Fruit fly (Drosophila melanogaster) whole organism, embryonic: ENCODE results near the gene CG13074.
A peak's percentile ranks its signal among the peaks of the same experiment; 100 is the strongest.

Experiments
- Bdp1 ChIP-seq: fragments of 200-800 bp; sonication (Bioruptor generic); optimal IDR thresholded peaks from 3 replicates; lab custom pipeline; 2016; ENCODE audit warnings: missing biosample characterization, missing genetic modification characterization
- Blimp-1 ChIP-seq: fragments of 200-800 bp; sonication (Bioruptor generic); optimal IDR thresholded peaks from 3 replicates; lab custom pipeline; 2018; ENCODE audit warnings: missing biosample characterization, missing genetic modification characterization, mild to moderate bottlenecking, moderate library complexity, missing genetic modification reagents
- CG10979 ChIP-seq: fragments of 200-800 bp; sonication (Bioruptor generic); optimal IDR thresholded peaks from 2 replicates; lab custom pipeline; 2018; ENCODE audit warnings: missing biosample characterization, mild to moderate bottlenecking, missing genetic modification characterization, moderate library complexity
- CG1233 ChIP-seq: fragments of 200-800 bp; sonication (Bioruptor generic); optimal IDR thresholded peaks from 4 replicates; lab custom pipeline; 2018; ENCODE audit warnings: missing biosample characterization, mild to moderate bottlenecking, missing genetic modification characterization
- CG13287 ChIP-seq: fragments of 200-800 bp; sonication (Bioruptor generic); IDR thresholded peaks from 2 replicates; pipeline ENCODE4 v1.3.6; 2022; ENCODE audit warnings: missing biosample characterization, missing genetic modification characterization; ENCODE audit not compliant: partially characterized antibody
- CG13894 ChIP-seq: fragments of 200-800 bp; sonication (Bioruptor generic); optimal IDR thresholded peaks from 3 replicates; lab custom pipeline; 2018; ENCODE audit warnings: missing biosample characterization, mild to moderate bottlenecking, missing genetic modification characterization, moderate library complexity
- CG15269 ChIP-seq: fragments of 200-800 bp; sonication (Bioruptor generic); optimal IDR thresholded peaks from 2 replicates; lab custom pipeline; 2018; ENCODE audit warnings: missing biosample characterization, mild to moderate bottlenecking, missing genetic modification characterization, moderate library complexity
- CG1529 ChIP-seq: fragments of 200-800 bp; sonication (Bioruptor generic); optimal IDR thresholded peaks from 3 replicates; lab custom pipeline; 2018; ENCODE audit warnings: missing biosample characterization, missing genetic modification characterization
- CG15514 ChIP-seq: fragments of 200-800 bp; sonication (Bioruptor generic); optimal IDR thresholded peaks from 3 replicates; lab custom pipeline; 2017; ENCODE audit warnings: missing biosample characterization, missing genetic modification characterization, mild to moderate bottlenecking, moderate library complexity, missing genetic modification reagents
- CG1602 ChIP-seq: fragments of 200-800 bp; sonication (Bioruptor generic); optimal IDR thresholded peaks from 3 replicates; lab custom pipeline; 2016; ENCODE audit warnings: missing biosample characterization, missing genetic modification characterization
- CG17186 ChIP-seq: fragments of 200-800 bp; sonication (Bioruptor generic); optimal IDR thresholded peaks from 3 replicates; lab custom pipeline; 2017; ENCODE audit warnings: missing biosample characterization, missing genetic modification reagents, missing genetic modification characterization
- CG17912 ChIP-seq: fragments of 200-800 bp; sonication (Bioruptor generic); optimal IDR thresholded peaks from 2 replicates; lab custom pipeline; 2018; ENCODE audit warnings: missing biosample characterization, mild to moderate bottlenecking, missing genetic modification characterization
- CG2120 ChIP-seq: fragments of 200-800 bp; sonication (Bioruptor generic); optimal IDR thresholded peaks from 3 replicates; lab custom pipeline; 2016; ENCODE audit warnings: missing biosample characterization, missing genetic modification characterization
- CG32772 ChIP-seq: fragments of 200-800 bp; sonication (Bioruptor generic); IDR thresholded peaks from 2 replicates; pipeline ENCODE4 v1.3.6; 2022; ENCODE audit warnings: missing biosample characterization, missing genetic modification characterization
- CG33213 ChIP-seq: fragments of 200-800 bp; sonication (Bioruptor generic); optimal IDR thresholded peaks from 3 replicates; lab custom pipeline; 2016; ENCODE audit warnings: missing biosample characterization, missing genetic modification characterization
- CG34422 ChIP-seq: fragments of 200-800 bp; sonication (Bioruptor generic); IDR thresholded peaks from 3 replicates; pipeline ENCODE4 v1.3.6; 2022; ENCODE audit warnings: missing biosample characterization, missing genetic modification characterization
- CG3726 ChIP-seq: fragments of 200-800 bp; sonication (Bioruptor generic); IDR thresholded peaks from 3 replicates; pipeline ENCODE4, ENCODE4 v1.3.6; 2022; ENCODE audit warnings: missing biosample characterization, missing genetic modification characterization
- CG6791 ChIP-seq: fragments of 200-800 bp; sonication (Bioruptor generic); IDR thresholded peaks from 3 replicates; pipeline ENCODE4 v1.3.6; 2022; ENCODE audit warnings: missing biosample characterization, missing genetic modification characterization; ENCODE audit not compliant: partially characterized antibody
- CG7839 ChIP-seq: fragments of 200-800 bp; sonication (Bioruptor generic); optimal IDR thresholded peaks from 3 replicates; lab custom pipeline; 2018; ENCODE audit warnings: missing biosample characterization, mild to moderate bottlenecking, missing genetic modification characterization, moderate library complexity
- CG8478 ChIP-seq: fragments of >200 bp; optimal IDR thresholded peaks from 2 replicates; lab custom pipeline; 2018
- Camta ChIP-seq: fragments of 200-800 bp; sonication (Bioruptor generic); optimal IDR thresholded peaks from 2 replicates; lab custom pipeline; 2016; ENCODE audit warnings: missing biosample characterization, missing genetic modification characterization
- Dip3 ChIP-seq: fragments of 200-800 bp; sonication (Bioruptor generic); optimal IDR thresholded peaks from 3 replicates; lab custom pipeline; 2016; ENCODE audit warnings: missing biosample characterization, missing genetic modification characterization
- Doc3 ChIP-seq: fragments of 200-800 bp; sonication (Bioruptor generic); IDR thresholded peaks from 3 replicates; pipeline ENCODE4 v1.3.6; 2022; ENCODE audit warnings: missing biosample characterization, missing genetic modification characterization; ENCODE audit not compliant: partially characterized antibody
- ERR ChIP-seq: fragments of 200-800 bp; sonication (Bioruptor generic); optimal IDR thresholded peaks from 2 replicates; lab custom pipeline; 2016; ENCODE audit warnings: missing biosample characterization, missing genetic modification characterization
- HLH4C ChIP-seq: fragments of 200-800 bp; sonication (Bioruptor generic); IDR thresholded peaks from 3 replicates; pipeline ENCODE4 v1.3.6; 2022; ENCODE audit warnings: missing biosample characterization, missing genetic modification characterization; ENCODE audit not compliant: partially characterized antibody
- HmgZ ChIP-seq: fragments of 200-800 bp; sonication (Bioruptor generic); optimal IDR thresholded peaks from 2 replicates; lab custom pipeline; 2018; ENCODE audit warnings: missing biosample characterization, mild to moderate bottlenecking, missing genetic modification characterization
- Lim3 ChIP-seq: fragments of 200-800 bp; sonication (Bioruptor generic); IDR thresholded peaks from 2 replicates; pipeline ENCODE4 v1.3.6; 2022; ENCODE audit warnings: missing biosample characterization, missing genetic modification characterization
- Med ChIP-seq: fragments of 200-800 bp; sonication (Bioruptor generic); peaks from one replicate; lab custom pipeline; 2016; ENCODE audit warnings: missing biosample characterization, missing genetic modification characterization, mild to moderate bottlenecking, inconsistent platforms, moderate library complexity
- Mrtf ChIP-seq: fragments of 200-800 bp; sonication (Bioruptor generic); IDR thresholded peaks from 3 replicates; pipeline ENCODE4 v1.3.6; 2022; ENCODE audit warnings: missing biosample characterization, missing genetic modification characterization
- Nf-YA ChIP-seq: fragments of 200-800 bp; sonication (Bioruptor generic); IDR thresholded peaks from 2 replicates; pipeline ENCODE4 v1.3.6; 2022; ENCODE audit warnings: missing biosample characterization, missing genetic modification characterization
- Nf-YC ChIP-seq: fragments of 200-800 bp; optimal IDR thresholded peaks from 3 replicates; lab custom pipeline; 2019; ENCODE audit warnings: missing biosample characterization, mild to moderate bottlenecking, missing genetic modification characterization, moderate library complexity
- PHDP ChIP-seq: fragments of 200-800 bp; sonication (Bioruptor generic); optimal IDR thresholded peaks from 3 replicates; lab custom pipeline; 2018; ENCODE audit warnings: missing biosample characterization, mild to moderate bottlenecking, missing genetic modification characterization, moderate library complexity
- Six4 ChIP-seq: fragments of 200-800 bp; sonication (Bioruptor generic); optimal IDR thresholded peaks from 2 replicates; lab custom pipeline; 2016; ENCODE audit warnings: missing biosample characterization, missing genetic modification characterization
- Trl ChIP-seq, 3 experiments: fragments of >200 bp in 2 of 3; fragments of 200-800 bp in 1 of 3; sonication (Bioruptor generic) in 1 of 3; optimal IDR thresholded peaks; 2 replicates in 1 of 3; 3 replicates in 2 of 3; lab custom pipeline; 2016 to 2017; ENCODE audit warnings: missing biosample characterization in 1 of 3, missing genetic modification characterization in 1 of 3
- grau ChIP-seq: fragments of 200-800 bp; optimal IDR thresholded peaks from 3 replicates; lab custom pipeline; 2019; ENCODE audit warnings: missing biosample characterization, mild to moderate bottlenecking, missing genetic modification characterization, moderate library complexity
- lmd ChIP-seq: fragments of 200-800 bp; sonication (Bioruptor generic); IDR thresholded peaks from 2 replicates; pipeline ENCODE4 v1.3.6; 2022; ENCODE audit warnings: missing biosample characterization, missing genetic modification characterization
- luna ChIP-seq: fragments of 200-800 bp; sonication (Bioruptor generic); optimal IDR thresholded peaks from 2 replicates; lab custom pipeline; 2016; ENCODE audit warnings: missing biosample characterization, missing genetic modification characterization
- mam ChIP-seq: fragments of 200-800 bp; sonication (Bioruptor generic); optimal IDR thresholded peaks from 3 replicates; lab custom pipeline; 2016; ENCODE audit warnings: missing biosample characterization, missing genetic modification characterization
- nerfin-1 ChIP-seq: fragments of 200-800 bp; sonication (Bioruptor generic); optimal IDR thresholded peaks from 3 replicates; lab custom pipeline; 2019; ENCODE audit warnings: missing biosample characterization, mild to moderate bottlenecking, missing genetic modification characterization, moderate library complexity
- onecut ChIP-seq: fragments of 200-800 bp; sonication (Bioruptor generic); IDR thresholded peaks from 2 replicates; pipeline ENCODE4 v1.3.6; 2022; ENCODE audit warnings: missing biosample characterization, missing genetic modification characterization
- otp ChIP-seq: fragments of 200-800 bp; sonication (Bioruptor generic); IDR thresholded peaks from 3 replicates; pipeline ENCODE4, ENCODE4 v1.3.6; 2022; ENCODE audit warnings: missing biosample characterization, missing genetic modification characterization
- pan ChIP-seq, 4 experiments: fragments of >200 bp in 3 of 4; fragments of 200-800 bp in 1 of 4; sonication (Bioruptor generic) in 1 of 4; optimal IDR thresholded peaks in 3 of 4; IDR thresholded peaks in 1 of 4; 2 replicates each; pipeline versions ENCODE4 v1.3.6 to Lab custom; 2017 to 2022; ENCODE audit warnings: missing biosample characterization in 2 of 4, missing genetic modification characterization in 2 of 4, mixed read lengths in 1 of 4
- peb ChIP-seq: fragments of 200-800 bp; sonication (Bioruptor generic); IDR thresholded peaks from 2 replicates; pipeline ENCODE4 v1.3.6; 2022; ENCODE audit warnings: missing biosample characterization, missing genetic modification characterization
- stc ChIP-seq: fragments of 200-800 bp; sonication (Bioruptor generic); IDR thresholded peaks from 2 replicates; pipeline ENCODE4 v1.3.6; 2022; ENCODE audit warnings: missing biosample characterization, missing genetic modification characterization
- tap ChIP-seq: fragments of 200-800 bp; optimal IDR thresholded peaks from 3 replicates; lab custom pipeline; 2019; ENCODE audit warnings: missing biosample characterization, mild to moderate bottlenecking, missing genetic modification characterization, moderate library complexity
- trem ChIP-seq: fragments of 200-800 bp; optimal IDR thresholded peaks from 3 replicates; lab custom pipeline; 2019; ENCODE audit warnings: missing biosample characterization, mild to moderate bottlenecking, missing genetic modification characterization, moderate library complexity
- zfh2 ChIP-seq: fragments of 200-800 bp; sonication (Bioruptor generic); optimal IDR thresholded peaks from 2 replicates; lab custom pipeline; 2016; ENCODE audit warnings: missing biosample characterization, missing genetic modification characterization

CG13074 gene

DNA sequence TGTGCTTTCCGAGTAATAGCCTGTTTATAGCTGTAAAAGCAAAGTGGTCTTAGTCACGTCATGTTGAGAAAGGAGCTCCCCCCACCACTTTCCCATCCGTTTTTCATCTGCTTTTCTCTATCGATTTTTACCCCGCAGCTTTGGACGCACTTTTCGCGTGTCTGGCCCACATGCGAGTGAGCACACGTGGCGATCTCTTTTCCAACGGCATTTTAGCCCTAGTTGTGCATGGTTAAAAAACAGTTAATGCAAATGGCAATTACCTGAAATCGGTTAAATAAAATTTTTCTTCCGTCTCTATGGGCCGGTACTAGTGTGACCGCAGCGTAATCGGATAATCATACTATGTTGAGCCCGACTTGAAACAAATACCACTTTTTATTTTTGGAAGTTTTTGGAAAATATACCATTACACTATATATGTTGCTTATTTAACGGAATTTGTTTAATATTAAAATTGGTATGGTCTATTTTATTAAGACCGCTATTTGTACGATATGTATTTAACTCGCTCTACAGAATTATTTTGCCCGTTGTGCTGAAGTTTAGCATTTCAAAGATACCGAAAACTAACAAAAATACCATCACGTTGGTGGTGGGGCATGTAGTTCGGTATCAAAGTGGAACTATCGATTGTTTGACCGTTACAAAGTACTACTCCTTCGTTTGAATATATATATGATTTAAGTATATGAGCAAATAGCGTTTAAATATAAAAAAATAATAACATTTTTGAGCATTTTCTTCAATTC, 15.0 kb upstream of the CG13074 start, which contains the start of gene Zn72D (continued):
- TF ChIP-seq CG1233 = no peak
- no peak for TF ChIP-seq Bdp1 (GFP tag; lab: Kevin White, UChicago)
- TF ChIP-seq onecut (GFP tag; lab: Robert Waterston, UW) = peak; percentile 99
- TF ChIP-seq zfh2 = peak; percentile 24
- TF ChIP-seq luna = no peak
- peak; percentile 9 for TF ChIP-seq nerfin-1 (tag; lab: Kevin White, UChicago)
- TF ChIP-seq CG34422 (GFP tag; lab: Robert Waterston, UW) = peak; percentile 33; the same call in 1 of the 3 replicates
- TF ChIP-seq Med (GFP tag; lab: Kevin White, UChicago) = peak; percentile 35
- no peak for TF ChIP-seq otp (GFP tag; lab: Robert Waterston, UW)
- TF ChIP-seq CG1602 (GFP tag; lab: Kevin White, UChicago) = no peak
- TF ChIP-seq grau = peak; percentile 2
- TF ChIP-seq CG15514 (GFP tag; lab: Kevin White, UChicago) = peak; percentile 21

dm6 chr3L:16105528-16105927, 8.2 kb upstream of the CG13074 start, which contains the start of the genes IntS9 and CG43295:
Gene IntS9 (minus strand): TSS chr3L:16105627.
Gene CG43295 (plus strand): TSS chr3L:16105852.
- TF ChIP-seq CG2120 (GFP tag; lab: Kevin White, UChicago) = peak; percentile 90
- peak; percentile 86 for TF ChIP-seq Dip3 (GFP tag; lab: Kevin White, UChicago)
- TF ChIP-seq Trl (optimal IDR thresholded peaks at IDR 0.05; lab: Kevin White, UChicago) = no peak
- TF ChIP-seq Trl (GFP tag; optimal IDR thresholded peaks at IDR 0.05; lab: Kevin White, UChicago) = peak; percentile 87
- TF ChIP-seq ERR = peak; percentile 71
- no peak for TF ChIP-seq luna
- TF ChIP-seq peb (GFP tag; lab: Robert Waterston, UW) = peak; percentile 72
- TF ChIP-seq CG17912 (GFP tag; lab: Kevin White, UChicago) = peak; percentile 16
- no peak for TF ChIP-seq CG6791
- TF ChIP-seq PHDP (tag; lab: Kevin White, UChicago) = no peak
- TF ChIP-seq mam (GFP tag; lab: Kevin White, UChicago) = peak; percentile 89
- TF ChIP-seq CG32772 (GFP tag; lab: Robert Waterston, UW) = peak; percentile 77
- peak; percentile 54 for TF ChIP-seq CG17186 (GFP tag; lab: Kevin White, UChicago)
- TF ChIP-seq Nf-YC (tag; lab: Kevin White, UChicago) = no peak
- no peak for TF ChIP-seq CG1529 (GFP tag; lab: Kevin White, UChicago)
- no peak for TF ChIP-seq CG7839 (tag; lab: Kevin White, UChicago)
- TF ChIP-seq HLH4C (GFP tag; lab: Robert Waterston, UW) = 0 out of 3 replicates have a peak, but pooled peaks have one; percentile 49
- TF ChIP-seq tap (tag; lab: Kevin White, UChicago) = no peak
- TF ChIP-seq lmd (GFP tag; lab: Robert Waterston, UW) = peak; percentile 79
- TF ChIP-seq Mrtf = peak; percentile 61; the same call in 2 of the 3 replicates
- TF ChIP-seq Nf-YA (GFP tag; lab: Robert Waterston, UW) = peak; percentile 65; the same call in 1 of the 2 replicates
- TF ChIP-seq Doc3 (GFP tag; lab: Robert Waterston, UW) = no peak; the same call in 2 of the 3 replicates
- peak; percentile 82 for TF ChIP-seq Six4 (GFP tag; lab: Kevin White, UChicago)
- no peak for TF ChIP-seq CG15269 (tag; lab: Kevin White, UChicago)
- TF ChIP-seq CG13287 = peak; percentile 66
- no peak for TF ChIP-seq CG13894
- TF ChIP-seq Lim3 (GFP tag; lab: Robert Waterston, UW) = no peak
- peak; percentile 77 for TF ChIP-seq CG33213 (GFP tag; lab: Kevin White, UChicago)
- peak; percentile 74 for TF ChIP-seq CG3726
- TF ChIP-seq HmgZ (tag; lab: Kevin White, UChicago) = peak; percentile 74
- TF ChIP-seq trem (tag; lab: Kevin White, UChicago) = peak; percentile 83
- no peak for TF ChIP-seq Blimp-1 (GFP tag; lab: Kevin White, UChicago)
- TF ChIP-seq CG10979 (tag; lab: Kevin White, UChicago) = peak; percentile 82
- peak; percentile 89 for TF ChIP-seq Camta (GFP tag; lab: Kevin White, UChicago)
- no peak for TF ChIP-seq CG8478
- peak; percentile 82 for TF ChIP-seq stc (GFP tag; lab: Robert Waterston, UW)
- no peak for TF ChIP-seq pan (optimal IDR thresholded peaks at IDR 0.05; lab: Kevin White, UChicago)
- peak in 1 of 2 experiments; percentile 90 for TF ChIP-seq pan (GFP tag; optimal IDR thresholded peaks at IDR 0.05 in 1 of 2, IDR thresholded peaks at IDR 0.05 in 1 of 2)
